Fruit fly (Drosophila melanogaster) whole organism, pupa: ENCODE data around the gene CG6015.

Experiments used
- CG10348 ChIP-seq: fragments of 200-800 bp; sonication (Bioruptor generic); IDR thresholded peaks from 2 replicates; pipeline ENCODE4 v1.3.6; 2022; ENCODE audit warnings: missing biosample characterization, missing genetic modification characterization
- CG12605 ChIP-seq: fragments of 200-800 bp; sonication (Bioruptor generic); IDR thresholded peaks from 2 replicates; pipeline ENCODE4 v1.3.6; 2022; ENCODE audit warnings: missing biosample characterization, missing genetic modification characterization
- CG13204 ChIP-seq: fragments of 200-800 bp; sonication (Bioruptor generic); optimal IDR thresholded peaks from 2 replicates; lab custom pipeline; 2018; ENCODE audit warnings: missing biosample characterization, mild to moderate bottlenecking, missing genetic modification characterization, moderate library complexity
- CG14655 ChIP-seq: fragments of 200-800 bp; sonication (Bioruptor generic); optimal IDR thresholded peaks from 3 replicates; lab custom pipeline; 2017; ENCODE audit warnings: mild to moderate bottlenecking, missing biosample characterization, missing genetic modification reagents, missing genetic modification characterization
- CG15710 ChIP-seq: fragments of 200-800 bp; sonication (Bioruptor generic); optimal IDR thresholded peaks from 2 replicates; lab custom pipeline; 2018; ENCODE audit warnings: missing biosample characterization, mild to moderate bottlenecking, missing genetic modification characterization, moderate library complexity
- CG17806 ChIP-seq: fragments of 200-800 bp; sonication (Bioruptor generic); optimal IDR thresholded peaks from 2 replicates; lab custom pipeline; 2018; ENCODE audit warnings: missing biosample characterization, mild to moderate bottlenecking, missing genetic modification characterization, moderate library complexity
- CG32121 ChIP-seq: fragments of 200-800 bp; sonication (Bioruptor generic); IDR thresholded peaks from 2 replicates; pipeline ENCODE4 v1.3.6; 2022; ENCODE audit warnings: missing biosample characterization, missing genetic modification characterization
- CG34367 ChIP-seq: fragments of 200-800 bp; sonication (Bioruptor generic); optimal IDR thresholded peaks from 2 replicates; lab custom pipeline; 2018; ENCODE audit warnings: missing biosample characterization, mild to moderate bottlenecking, missing genetic modification characterization
- CG4496 ChIP-seq: fragments of 200-800 bp; sonication (Bioruptor generic); IDR thresholded peaks from 3 replicates; pipeline ENCODE4 v1.3.6; 2022; ENCODE audit warnings: missing biosample characterization, missing genetic modification characterization
- CG8159 ChIP-seq: fragments of 200-800 bp; sonication (Bioruptor generic); optimal IDR thresholded peaks from 3 replicates; lab custom pipeline; 2018; ENCODE audit warnings: missing biosample characterization, mild to moderate bottlenecking, missing genetic modification characterization, moderate library complexity
- CG8301 ChIP-seq: fragments of 200-800 bp; sonication (Bioruptor generic); optimal IDR thresholded peaks from 2 replicates; lab custom pipeline; 2018; ENCODE audit warnings: missing biosample characterization, mild to moderate bottlenecking, missing genetic modification characterization
- CG9948 ChIP-seq: fragments of 200-800 bp; sonication (Bioruptor generic); optimal IDR thresholded peaks from 2 replicates; lab custom pipeline; 2018; ENCODE audit warnings: missing biosample characterization, mild to moderate bottlenecking, missing genetic modification characterization, moderate library complexity
- D1 ChIP-seq: fragments of 200-800 bp; sonication (Bioruptor generic); optimal IDR thresholded peaks from 2 replicates; lab custom pipeline; 2018; ENCODE audit warnings: missing biosample characterization, mild to moderate bottlenecking, missing genetic modification characterization, moderate library complexity
- EcR ChIP-seq: fragments of 200-800 bp; sonication (Bioruptor generic); optimal IDR thresholded peaks from 3 replicates; lab custom pipeline; 2019; ENCODE audit warnings: missing biosample characterization, missing genetic modification characterization, mild to moderate bottlenecking, moderate library complexity, missing genetic modification reagents
- Ets98B ChIP-seq: fragments of 200-800 bp; sonication (Bioruptor generic); IDR thresholded peaks from 2 replicates; pipeline ENCODE4 v1.3.6; 2022; ENCODE audit warnings: missing biosample characterization, missing genetic modification characterization
- Pif1A ChIP-seq: fragments of 200-800 bp; sonication (Bioruptor generic); optimal IDR thresholded peaks from 3 replicates; lab custom pipeline; 2016; ENCODE audit warnings: missing biosample characterization, missing genetic modification characterization
- Pif1B ChIP-seq: fragments of 200-800 bp; sonication (Bioruptor generic); optimal IDR thresholded peaks from 3 replicates; lab custom pipeline; 2016; ENCODE audit warnings: missing biosample characterization, missing genetic modification characterization
- Snoo ChIP-seq: fragments of 200-800 bp; sonication (Bioruptor generic); optimal IDR thresholded peaks from 3 replicates; lab custom pipeline; 2017; ENCODE audit warnings: missing biosample characterization, mild to moderate bottlenecking, missing genetic modification characterization, inconsistent platforms
- fd96Ca ChIP-seq: fragments of 200-800 bp; sonication (Bioruptor generic); IDR thresholded peaks from 3 replicates; pipeline ENCODE4 v1.3.6; 2022; ENCODE audit warnings: missing biosample characterization, missing genetic modification characterization
- gl ChIP-seq: fragments of 200-800 bp; sonication (Bioruptor generic); optimal IDR thresholded peaks from 2 replicates; lab custom pipeline; 2018; ENCODE audit warnings: missing biosample characterization, mild to moderate bottlenecking, missing genetic modification characterization
- rn ChIP-seq: fragments of 200-800 bp; sonication (Bioruptor generic); IDR thresholded peaks from 2 replicates; pipeline ENCODE4 v1.3.6; 2022; ENCODE audit warnings: missing biosample characterization, missing genetic modification characterization

CG6015 gene

dm6 chr3R:21987546-21987945 is 46.5 kb downstream of the CG6015 start:
- TF ChIP-seq CG15710 (tag; lab: Kevin White, UChicago) (no peak), Ets98B (GFP tag; lab: Robert Waterston, UW) (peak; percentile 58), fd96Ca (no peak), CG34367 (no peak), CG8301 (tag; lab: Kevin White, UChicago) (no peak), CG10348 (GFP tag; lab: Robert Waterston, UW) (no peak), CG9948 (tag; lab: Kevin White, UChicago) (no peak), EcR (GFP tag; lab: Kevin White, UChicago) (no peak), CG32121 (no peak), CG12605 (GFP tag; lab: Robert Waterston, UW) (peak; percentile 51; the same call in 1 of the 2 replicates), D1 (tag; lab: Kevin White, UChicago) (no peak), CG13204 (GFP tag; lab: Kevin White, UChicago) (no peak), CG17806 (no peak), CG14655 (peak; percentile 36), Snoo (tag; lab: Kevin White, UChicago) (no peak), CG8159 (no peak), Pif1B (peak; percentile 11), rn (GFP tag; lab: Robert Waterston, UW) (no peak), Pif1A (GFP tag; lab: Kevin White, UChicago) (peak; percentile 5), gl (no peak), CG4496 (GFP tag; lab: Robert Waterston, UW) (no peak)
